Fruit fly (Drosophila melanogaster) whole organism, prepupa: Measurements from ENCODE around the gene nompC.

Experiments used
- CG4318 ChIP-seq: fragments of 200-800 bp; sonication (Bioruptor generic); optimal IDR thresholded peaks from 3 replicates; lab custom pipeline; 2017; ENCODE audit warnings: missing biosample characterization, mild to moderate bottlenecking, missing genetic modification characterization
- OdsH ChIP-seq: fragments of 200-800 bp; sonication (Bioruptor generic); optimal IDR thresholded peaks from 3 replicates; lab custom pipeline; 2016; ENCODE audit warnings: missing biosample characterization, missing genetic modification characterization
- Sox14 ChIP-seq: fragments of 200-800 bp; sonication (Bioruptor generic); optimal IDR thresholded peaks from 3 replicates; lab custom pipeline; 2016; ENCODE audit warnings: missing biosample characterization, missing genetic modification characterization
- dsx ChIP-seq: fragments of 200-800 bp; optimal IDR thresholded peaks from 3 replicates; lab custom pipeline; 2019; ENCODE audit warnings: missing biosample characterization, mild to moderate bottlenecking, missing genetic modification characterization, moderate library complexity; ENCODE audit not compliant: poor library complexity, severe bottlenecking

dm6 chr2L:5412550-5412949 lies 66.5 kb downstream of the nompC start:
- TF ChIP-seq dsx (GFP tag; lab: Kevin White, UChicago) (no peak), CG4318 (GFP tag; lab: Kevin White, UChicago) (no peak), OdsH (GFP tag; lab: Kevin White, UChicago) (no peak), Sox14 (GFP tag; lab: Kevin White, UChicago) (no peak)
